Fruit fly (Drosophila melanogaster) whole organism, pupa: ENCODE data around the gene CG15916.

ENCODE experiments used
- CG13204 ChIP-seq: fragments of 200-800 bp; sonication (Bioruptor generic); optimal IDR thresholded peaks from 2 replicates; lab custom pipeline; 2018; ENCODE audit warnings: missing biosample characterization, mild to moderate bottlenecking, missing genetic modification characterization, moderate library complexity
- CG17806 ChIP-seq: fragments of 200-800 bp; sonication (Bioruptor generic); optimal IDR thresholded peaks from 2 replicates; lab custom pipeline; 2018; ENCODE audit warnings: missing biosample characterization, mild to moderate bottlenecking, missing genetic modification characterization, moderate library complexity
- CG32121 ChIP-seq: fragments of 200-800 bp; sonication (Bioruptor generic); IDR thresholded peaks from 2 replicates; pipeline ENCODE4 v1.3.6; 2022; ENCODE audit warnings: missing biosample characterization, missing genetic modification characterization
- CG34367 ChIP-seq: fragments of 200-800 bp; sonication (Bioruptor generic); optimal IDR thresholded peaks from 2 replicates; lab custom pipeline; 2018; ENCODE audit warnings: missing biosample characterization, mild to moderate bottlenecking, missing genetic modification characterization
- CG4496 ChIP-seq: fragments of 200-800 bp; sonication (Bioruptor generic); IDR thresholded peaks from 3 replicates; pipeline ENCODE4 v1.3.6; 2022; ENCODE audit warnings: missing biosample characterization, missing genetic modification characterization
- CG8301 ChIP-seq: fragments of 200-800 bp; sonication (Bioruptor generic); optimal IDR thresholded peaks from 2 replicates; lab custom pipeline; 2018; ENCODE audit warnings: missing biosample characterization, mild to moderate bottlenecking, missing genetic modification characterization
- D1 ChIP-seq: fragments of 200-800 bp; sonication (Bioruptor generic); optimal IDR thresholded peaks from 2 replicates; lab custom pipeline; 2018; ENCODE audit warnings: missing biosample characterization, mild to moderate bottlenecking, missing genetic modification characterization, moderate library complexity
- Ets98B ChIP-seq: fragments of 200-800 bp; sonication (Bioruptor generic); IDR thresholded peaks from 2 replicates; pipeline ENCODE4 v1.3.6; 2022; ENCODE audit warnings: missing biosample characterization, missing genetic modification characterization
- Pif1A ChIP-seq: fragments of 200-800 bp; sonication (Bioruptor generic); optimal IDR thresholded peaks from 3 replicates; lab custom pipeline; 2016; ENCODE audit warnings: missing biosample characterization, missing genetic modification characterization
- Snoo ChIP-seq: fragments of 200-800 bp; sonication (Bioruptor generic); optimal IDR thresholded peaks from 3 replicates; lab custom pipeline; 2017; ENCODE audit warnings: missing biosample characterization, mild to moderate bottlenecking, missing genetic modification characterization, inconsistent platforms
- fd96Ca ChIP-seq: fragments of 200-800 bp; sonication (Bioruptor generic); IDR thresholded peaks from 3 replicates; pipeline ENCODE4 v1.3.6; 2022; ENCODE audit warnings: missing biosample characterization, missing genetic modification characterization
- gl ChIP-seq: fragments of 200-800 bp; sonication (Bioruptor generic); optimal IDR thresholded peaks from 2 replicates; lab custom pipeline; 2018; ENCODE audit warnings: missing biosample characterization, mild to moderate bottlenecking, missing genetic modification characterization
- rn ChIP-seq: fragments of 200-800 bp; sonication (Bioruptor generic); IDR thresholded peaks from 2 replicates; pipeline ENCODE4 v1.3.6; 2022; ENCODE audit warnings: missing biosample characterization, missing genetic modification characterization

DNA sequence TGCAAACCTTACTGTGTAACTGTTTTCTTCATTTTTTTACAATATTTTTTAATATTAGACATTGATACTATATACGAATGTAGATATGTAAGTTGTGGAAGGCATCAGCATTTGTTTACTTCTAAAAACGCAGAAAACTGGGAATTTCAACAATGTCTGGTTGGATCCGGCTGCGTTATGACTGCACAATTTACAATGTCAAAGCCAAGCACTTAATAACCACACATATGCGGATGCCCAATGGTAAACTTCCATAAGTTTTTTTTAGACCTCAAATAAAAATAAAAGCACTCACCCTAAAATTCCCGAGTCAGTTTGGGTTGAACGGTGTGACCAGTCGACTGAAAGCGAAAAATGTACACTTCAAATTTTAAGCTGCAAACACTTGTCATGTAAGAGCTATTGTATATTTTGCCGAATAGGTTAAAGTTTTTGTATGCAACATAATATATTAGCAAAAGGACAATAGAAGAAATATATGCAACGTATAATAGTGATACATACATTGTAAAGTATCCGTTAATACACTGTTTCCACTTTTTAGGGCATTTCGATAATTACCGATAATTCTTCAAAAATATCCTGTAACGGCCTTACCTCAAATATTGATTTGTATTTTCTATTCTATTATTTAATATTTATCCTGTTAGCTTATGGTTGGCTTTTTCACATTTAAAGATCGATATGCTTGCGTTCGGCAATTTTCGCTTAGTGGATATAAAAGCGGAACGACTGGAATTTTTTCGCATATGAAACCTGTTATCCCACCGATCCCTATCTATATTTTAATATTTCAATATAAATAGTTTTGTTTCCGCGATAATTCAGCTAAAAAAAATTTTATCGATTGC, 49.9 kb downstream of the CG15916 start, which contains the start of gene Stim:
- TF ChIP-seq Ets98B (GFP tag; lab: Robert Waterston, UW) (no peak), Pif1A (no peak), gl (no peak), fd96Ca (GFP tag; lab: Robert Waterston, UW) (no peak), CG4496 (GFP tag; lab: Robert Waterston, UW) (no peak), CG34367 (tag; lab: Kevin White, UChicago) (no peak), CG17806 (no peak), CG13204 (GFP tag; lab: Kevin White, UChicago) (no peak), rn (GFP tag; lab: Robert Waterston, UW) (no peak), CG8301 (tag; lab: Kevin White, UChicago) (no peak), Snoo (no peak), D1 (tag; lab: Kevin White, UChicago) (no peak), CG32121 (GFP tag; lab: Robert Waterston, UW) (no peak)
